Fruit fly (Drosophila melanogaster) ovary, adult (tissue): ENCODE data around the gene CG14810.
A peak's percentile ranks its signal among the peaks of the same experiment; 100 is the strongest.

ENCODE experiments used
- CG17801 ChIP-seq: fragments of 200-800 bp; optimal IDR thresholded peaks from 2 replicates; lab custom pipeline; 2019; ENCODE audit warnings: missing biosample characterization, mild to moderate bottlenecking, missing genetic modification characterization, moderate library complexity; ENCODE audit not compliant: partially characterized antibody

The CG14810 gene

dm6 chrX:1820241-1820640 is at the start of gene CG14810:
Gene CG14810 (minus strand): TSS chrX:1820341.
- TF ChIP-seq CG17801 (GFP tag; lab: Kevin White, UChicago): no peak

dm6 chrX:1868586-1869111 is 48.5 kb upstream of the CG14810 start, which contains the start of the genes CG14803 and Pex5:
Gene CG14803 (plus strand): TSS chrX:1868870.
Gene Pex5 (minus strand): TSS chrX:1869061.
- TF ChIP-seq CG17801 (GFP tag; lab: Kevin White, UChicago): peak; percentile 26

dm6 chrX:1865673-1866072 is 45.5 kb upstream of the CG14810 start, which contains the start of the genes Gcna and MED18:
Gene Gcna (minus strand): TSS chrX:1865835.
Gene MED18 (plus strand): TSS chrX:1865909.
- TF ChIP-seq CG17801 (GFP tag; lab: Kevin White, UChicago): no peak

- TF ChIP-seq CG17801 (GFP tag; lab: Kevin White, UChicago): peak; percentile 82
Observed at dm6 chrX:1861620-1862184, 41.6 kb upstream of the CG14810 start, which contains the start of gene deltaCOP. Gene deltaCOP (minus strand): TSS chrX:1861790.

- peak; percentile 62 for TF ChIP-seq CG17801 (GFP tag; lab: Kevin White, UChicago)
Observed at dm6 chrX:1858867-1859266, 38.7 kb upstream of the CG14810 start, which contains the start of gene Lamtor5. Gene Lamtor5 (minus strand): TSS chrX:1858971.

- no peak for TF ChIP-seq CG17801 (GFP tag; lab: Kevin White, UChicago)
Observed at dm6 chrX:1856605-1857004, 36.5 kb upstream of the CG14810 start.

DNA sequence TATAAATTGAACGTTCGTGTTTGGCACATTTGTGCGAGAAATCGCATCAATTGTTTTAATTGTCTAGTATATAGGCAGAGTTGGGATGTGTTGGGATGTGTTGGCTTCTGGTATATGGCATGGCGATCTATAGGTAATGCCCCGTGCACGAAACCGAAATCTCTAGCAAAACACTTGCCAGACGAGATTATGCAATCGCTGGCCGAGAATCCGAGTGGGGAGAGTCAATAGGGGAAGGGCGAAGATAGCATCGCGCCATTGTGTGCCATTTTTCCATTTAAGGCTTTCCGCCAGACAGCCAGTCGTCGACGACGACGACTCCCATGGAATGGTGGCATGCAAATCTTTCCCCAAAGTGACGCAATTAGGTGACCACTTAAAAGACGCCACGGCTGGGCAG is 34.7 kb upstream of the CG14810 start:
- TF ChIP-seq CG17801 (GFP tag; lab: Kevin White, UChicago): no peak

dm6 chrX:1854070-1854469 is 33.9 kb upstream of the CG14810 start:
- TF ChIP-seq CG17801 (GFP tag; lab: Kevin White, UChicago): no peak

DNA sequence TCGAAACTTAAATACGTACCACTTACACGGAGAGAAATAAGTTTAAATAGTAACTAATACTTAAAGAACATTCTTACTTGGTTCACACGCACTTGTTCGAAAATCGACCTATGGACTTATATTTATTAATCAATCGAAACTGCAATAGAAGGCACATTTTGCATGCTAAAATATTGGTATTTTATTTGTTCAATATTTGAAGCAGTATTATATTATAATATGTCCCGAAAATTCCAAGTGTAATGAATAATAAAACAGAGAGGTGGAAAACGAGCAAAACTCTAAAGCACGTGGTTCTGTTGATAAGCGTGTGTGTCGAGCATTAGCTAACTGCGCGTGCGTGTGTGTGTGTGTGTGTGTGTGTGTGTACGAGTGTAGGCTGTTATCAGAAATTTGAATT is 29.8 kb upstream of the CG14810 start:
- peak; percentile 88 for TF ChIP-seq CG17801 (GFP tag; lab: Kevin White, UChicago)

DNA sequence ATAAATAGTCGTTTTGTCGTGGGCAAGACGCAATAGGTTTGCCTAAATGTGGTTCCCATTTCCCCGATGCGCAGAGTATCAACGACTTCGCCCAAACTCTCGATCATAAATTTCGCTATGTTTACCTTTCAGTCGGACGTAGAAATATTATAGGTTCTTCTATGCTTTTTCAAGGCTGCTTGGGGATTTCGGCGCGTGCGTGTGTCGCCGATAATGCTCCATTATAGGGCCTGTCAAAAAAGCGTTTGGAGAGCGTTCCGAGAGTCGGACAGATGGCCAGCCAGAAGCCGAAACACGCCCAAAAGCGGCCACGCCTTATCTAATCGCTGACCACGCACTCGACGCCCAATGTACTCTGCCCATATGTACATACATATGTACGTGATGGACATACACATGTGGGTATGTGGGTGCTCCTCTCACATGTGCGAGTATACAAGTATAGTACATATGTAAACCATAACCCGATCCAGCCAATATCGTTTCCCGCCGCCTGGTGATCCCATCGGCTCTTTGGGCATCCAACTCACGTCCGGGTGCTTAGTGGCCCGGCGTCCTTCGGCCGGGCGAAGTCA is 28.6 kb upstream of the CG14810 start:
- TF ChIP-seq CG17801 (GFP tag; lab: Kevin White, UChicago): no peak

DNA sequence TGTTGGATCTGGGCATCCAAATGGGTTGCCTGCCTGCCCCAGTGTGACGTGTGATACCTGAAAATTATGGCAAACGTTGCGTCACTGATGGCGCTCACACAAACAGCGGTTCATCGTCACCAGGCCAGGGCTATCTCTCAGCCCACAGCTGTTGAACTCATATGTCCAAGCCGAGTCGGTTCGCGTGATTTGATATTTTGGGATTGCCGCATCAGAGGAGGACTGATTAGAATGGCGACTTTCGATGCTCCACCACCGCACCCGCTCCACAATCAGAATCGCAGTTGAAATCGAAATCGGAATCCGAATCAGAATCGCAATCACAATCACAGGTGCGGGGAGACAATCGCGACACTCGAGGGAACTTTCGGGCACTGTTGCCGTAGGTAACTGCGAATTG is 27.6 kb upstream of the CG14810 start:
- TF ChIP-seq CG17801 (GFP tag; lab: Kevin White, UChicago): no peak

dm6 chrX:1846386-1846785 is 26.2 kb upstream of the CG14810 start:
- TF ChIP-seq CG17801 (GFP tag; lab: Kevin White, UChicago): no peak

- TF ChIP-seq CG17801 (GFP tag; lab: Kevin White, UChicago): no peak
Observed at dm6 chrX:1845413-1845951, 25.3 kb upstream of the CG14810 start.

DNA sequence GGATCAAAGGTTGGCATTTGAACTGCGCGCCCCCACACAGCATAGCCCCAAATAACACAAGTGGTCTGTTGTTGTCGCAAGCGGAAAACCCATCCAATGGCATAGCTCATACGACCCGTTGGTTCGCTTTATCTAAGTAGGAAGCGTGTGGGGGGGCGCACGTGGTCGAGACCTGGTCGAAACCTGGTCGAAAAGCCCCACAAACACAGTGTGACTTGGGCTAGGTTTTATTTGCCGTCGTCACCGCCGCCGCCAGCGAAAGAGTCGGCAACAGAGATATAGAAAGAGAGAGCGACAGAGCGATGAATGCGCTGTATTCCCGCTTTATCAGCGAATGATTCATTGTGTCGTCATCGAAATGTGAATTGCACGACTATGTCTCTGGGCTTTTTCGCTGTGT is 22.7 kb upstream of the CG14810 start:
- peak; percentile 43 for TF ChIP-seq CG17801 (GFP tag; lab: Kevin White, UChicago)

DNA sequence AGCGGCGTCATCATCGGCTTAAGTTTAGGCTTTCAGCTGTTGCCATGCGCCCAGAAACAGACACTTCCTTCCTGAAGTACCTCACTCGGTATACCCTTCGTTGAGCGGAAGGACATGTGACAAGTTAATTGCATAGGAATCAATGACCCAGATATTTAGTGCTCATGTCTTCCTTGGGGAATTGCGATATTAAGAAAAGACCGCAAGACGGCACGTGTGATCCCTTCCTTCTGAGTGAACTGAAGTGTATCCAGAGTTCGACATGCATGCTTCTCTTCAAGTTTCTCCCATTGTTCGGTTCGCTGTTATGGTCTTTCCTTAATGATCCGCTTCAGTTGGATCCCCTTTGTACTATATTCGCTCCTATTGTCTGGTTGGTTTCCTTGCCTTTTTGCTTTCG is 20.4 kb upstream of the CG14810 start:
- no peak for TF ChIP-seq CG17801 (GFP tag; lab: Kevin White, UChicago)
